Fruit fly (Drosophila melanogaster): ENCODE data around the gene CG1840.

DNA sequence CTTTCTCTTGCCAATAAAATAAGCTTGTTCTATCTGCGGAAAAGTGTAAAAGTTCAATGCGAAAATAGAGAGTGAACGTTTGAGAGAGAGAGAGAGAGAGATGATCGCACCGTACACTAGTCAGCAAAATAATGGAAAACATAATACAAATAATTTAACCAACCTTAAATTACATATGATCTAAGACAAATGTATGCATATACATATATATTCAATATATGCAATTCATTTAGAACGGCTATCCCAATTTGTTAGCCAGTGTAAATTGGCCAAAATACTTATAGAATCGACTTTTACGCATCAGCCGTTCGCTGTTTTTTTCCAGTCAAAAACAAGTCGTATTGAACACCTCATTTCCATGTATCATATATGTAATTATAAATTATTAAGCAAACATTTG lies 37.1 kb downstream of the CG1840 start:
- TF ChIP-seq usp (GFP tag; optimal IDR thresholded peaks at IDR 0.05) (no peak), psq (optimal IDR thresholded peaks at IDR 0.05) (no peak), CG8478 (optimal IDR thresholded peaks at IDR 0.05) (no peak), EcR (GFP tag; optimal IDR thresholded peaks at IDR 0.05) (no peak)
